Worm (Caenorhabditis elegans) whole organism, young adult: Measurements from ENCODE around the gene ilys-6.

Experiments
- B0019.2 ChIP-seq: fragments of 200-800 bp; sonication (Bioruptor generic); conservative IDR thresholded peaks from 2 replicates; pipeline ENCODE4 v1.3.6; 2022; ENCODE audit warnings: missing genetic modification reagents, missing genetic modification characterization, missing compliant biosample characterization
- C17E4.6 ChIP-seq: fragments of 200-800 bp; sonication (Bioruptor generic); IDR thresholded peaks from 2 replicates; pipeline ENCODE4 v1.3.6; 2022; ENCODE audit warnings: missing genetic modification reagents, missing genetic modification characterization, missing compliant biosample characterization
- F33H1.4 ChIP-seq: fragments of 200-800 bp; sonication (Bioruptor generic); IDR thresholded peaks from 2 replicates; pipeline ENCODE4 v1.3.6; 2022; ENCODE audit warnings: missing genetic modification reagents, missing genetic modification characterization, missing compliant biosample characterization
- F39B2.1 ChIP-seq: fragments of 200-800 bp; sonication (Bioruptor generic); IDR thresholded peaks from 2 replicates; pipeline ENCODE4 v1.3.6; 2022; ENCODE audit warnings: missing genetic modification reagents, missing genetic modification characterization, missing compliant biosample characterization
- F52B5.7 ChIP-seq: sonication (generic microtip); optimal IDR thresholded peaks from 2 replicates; lab custom pipeline; 2016; ENCODE audit warnings: mild to moderate bottlenecking, missing genetic modification characterization, missing compliant biosample characterization
- F55B11.4 ChIP-seq: sonication (generic microtip); optimal IDR thresholded peaks from 2 replicates; lab custom pipeline; 2016; ENCODE audit warnings: missing compliant biosample characterization, missing genetic modification characterization, borderline replicate concordance; ENCODE audit not compliant: insufficient read depth
- Y53G8AR.9 ChIP-seq: fragments of 200-800 bp; sonication (Bioruptor generic); conservative IDR thresholded peaks from 2 replicates; pipeline ENCODE4 v1.3.6; 2022; ENCODE audit warnings: missing genetic modification reagents, missing genetic modification characterization, missing compliant biosample characterization
- Y95B8A.8 ChIP-seq: fragments of 200-800 bp; sonication (Bioruptor generic); IDR thresholded peaks from 2 replicates; pipeline ENCODE4 v1.3.6; 2022; ENCODE audit warnings: missing genetic modification reagents, missing genetic modification characterization, missing compliant biosample characterization
- attf-6 ChIP-seq: fragments of 200-800 bp; sonication (Bioruptor generic); IDR thresholded peaks from 2 replicates; pipeline ENCODE4 v1.3.6; 2022; ENCODE audit warnings: missing genetic modification reagents, missing genetic modification characterization, missing compliant biosample characterization
- bed-2 ChIP-seq: fragments of 200-800 bp; sonication (Bioruptor generic); IDR thresholded peaks from 2 replicates; pipeline ENCODE4 v1.3.6; 2022; ENCODE audit warnings: missing genetic modification reagents, missing genetic modification characterization, missing compliant biosample characterization
- ccch-3 ChIP-seq: fragments of 200-800 bp; sonication (Bioruptor generic); optimal IDR thresholded peaks from 2 replicates; lab custom pipeline; 2018; ENCODE audit warnings: mild to moderate bottlenecking, missing genetic modification characterization, missing compliant biosample characterization
- cebp-1 ChIP-seq, 2 experiments: fragments of 200-800 bp in 1 of 2; sonication (Bioruptor generic) in 1 of 2; sonication (generic microtip) in 1 of 2; IDR thresholded peaks in 1 of 2; optimal IDR thresholded peaks in 1 of 2; 2 replicates each; pipeline versions ENCODE4 v1.3.6 to Lab custom; 2017 to 2022; ENCODE audit warnings: missing compliant biosample characterization in 2 of 2, missing genetic modification characterization in 2 of 2, mild to moderate bottlenecking in 1 of 2, missing genetic modification reagents in 1 of 2, moderate library complexity in 1 of 2
- ceh-91 ChIP-seq: fragments of 200-800 bp; sonication (Bioruptor generic); IDR thresholded peaks from 2 replicates; pipeline ENCODE4 v1.3.6; 2022; ENCODE audit warnings: missing genetic modification reagents, missing genetic modification characterization, missing compliant biosample characterization
- chd-7 ChIP-seq: sonication (generic microtip); optimal IDR thresholded peaks from 2 replicates; lab custom pipeline; 2016; ENCODE audit warnings: mild to moderate bottlenecking, missing genetic modification characterization, moderate library complexity, missing compliant biosample characterization
- dox-1 ChIP-seq: fragments of 200-800 bp; sonication (Bioruptor generic); IDR thresholded peaks from 2 replicates; pipeline ENCODE4 v1.3.6; 2022; ENCODE audit warnings: missing genetic modification reagents, missing genetic modification characterization, missing compliant biosample characterization
- egrh-3 ChIP-seq: fragments of 200-800 bp; sonication (Bioruptor generic); IDR thresholded peaks from 2 replicates; pipeline ENCODE4 v1.3.6; 2022; ENCODE audit warnings: missing genetic modification reagents, missing genetic modification characterization, missing compliant biosample characterization
- him-1 ChIP-seq: sonication (generic microtip); optimal IDR thresholded peaks from 2 replicates; lab custom pipeline; 2016; ENCODE audit warnings: missing genotype, missing genetic modification reagents, missing genetic modification characterization, missing compliant biosample characterization
- hmg-20 ChIP-seq: fragments of 200-800 bp; sonication (Bioruptor generic); IDR thresholded peaks from 2 replicates; pipeline ENCODE4 v1.3.6; 2022; ENCODE audit warnings: missing genetic modification reagents, missing genetic modification characterization, missing compliant biosample characterization
- let-607 ChIP-seq, 2 experiments: fragments of 200-800 bp in 1 of 2; sonication (Bioruptor generic) in 1 of 2; sonication (generic microtip) in 1 of 2; optimal IDR thresholded peaks; 2 replicates each; lab custom pipeline; 2016 to 2018; ENCODE audit warnings: mild to moderate bottlenecking in 2 of 2, missing compliant biosample characterization in 2 of 2, missing genetic modification characterization in 2 of 2, moderate library complexity in 2 of 2, missing genotype in 1 of 2
- lin-26 ChIP-seq: fragments of 200-800 bp; sonication (Bioruptor generic); IDR thresholded peaks from 2 replicates; pipeline ENCODE4 v1.3.6; 2022; ENCODE audit warnings: missing genetic modification reagents, missing genetic modification characterization, missing compliant biosample characterization
- lsl-1 ChIP-seq: fragments of 200-800 bp; sonication (Bioruptor generic); optimal IDR thresholded peaks from 2 replicates; lab custom pipeline; 2018; ENCODE audit warnings: mild to moderate bottlenecking, missing genetic modification characterization, moderate library complexity, missing compliant biosample characterization
- madf-10 ChIP-seq: sonication (generic microtip); optimal IDR thresholded peaks from 2 replicates; lab custom pipeline; 2016; ENCODE audit warnings: mild to moderate bottlenecking, missing genetic modification characterization, missing compliant biosample characterization
- mcd-1 ChIP-seq: fragments of 200-800 bp; sonication (Bioruptor generic); IDR thresholded peaks from 2 replicates; pipeline ENCODE4 v1.3.6; 2022; ENCODE audit warnings: missing genetic modification reagents, missing genetic modification characterization, missing compliant biosample characterization
- mel-28 ChIP-seq: sonication (generic microtip); optimal IDR thresholded peaks from 2 replicates; lab custom pipeline; 2016; ENCODE audit warnings: borderline replicate concordance, mild to moderate bottlenecking, missing genetic modification characterization, missing compliant biosample characterization
- mes-4 ChIP-seq: sonication (generic microtip); optimal IDR thresholded peaks from 2 replicates; lab custom pipeline; 2016; ENCODE audit warnings: missing genotype, missing genetic modification characterization, missing compliant biosample characterization
- mxl-1 ChIP-seq: sonication (generic microtip); optimal IDR thresholded peaks from 2 replicates; lab custom pipeline; 2016; ENCODE audit warnings: missing genetic modification characterization, missing compliant biosample characterization
- nfyb-1 ChIP-seq: fragments of 200-800 bp; sonication (Bioruptor generic); IDR thresholded peaks from 2 replicates; pipeline ENCODE4 v1.3.6; 2022; ENCODE audit warnings: missing genetic modification reagents, missing genetic modification characterization, missing compliant biosample characterization
- nhr-179 ChIP-seq: sonication (generic microtip); optimal IDR thresholded peaks from 2 replicates; lab custom pipeline; 2016; ENCODE audit warnings: mild to moderate bottlenecking, missing genetic modification characterization, missing compliant biosample characterization
- nhr-80 ChIP-seq: sonication (generic microtip); optimal IDR thresholded peaks from 2 replicates; lab custom pipeline; 2016; ENCODE audit warnings: missing genetic modification characterization, missing compliant biosample characterization
- nhr-90 ChIP-seq: sonication (generic microtip); optimal IDR thresholded peaks from 2 replicates; lab custom pipeline; 2016; ENCODE audit warnings: missing genotype, mild to moderate bottlenecking, missing genetic modification characterization, missing compliant biosample characterization
- pbrm-1 ChIP-seq: fragments of 200-800 bp; sonication (Bioruptor generic); IDR thresholded peaks from 2 replicates; pipeline ENCODE4 v1.3.6; 2022; ENCODE audit warnings: missing genetic modification reagents, missing genetic modification characterization, missing compliant biosample characterization
- snpc-1.3 ChIP-seq: sonication (generic microtip); optimal IDR thresholded peaks from 2 replicates; lab custom pipeline; 2017; ENCODE audit warnings: missing genetic modification characterization, mild to moderate bottlenecking, missing compliant biosample characterization, antibody characterized with exemption, moderate library complexity, missing genotype, missing genetic modification reagents; ENCODE audit not compliant: insufficient read depth
- snpc-3.4 ChIP-seq: sonication (generic microtip); optimal IDR thresholded peaks from 2 replicates; lab custom pipeline; 2017; ENCODE audit warnings: missing genetic modification characterization, mild to moderate bottlenecking, missing compliant biosample characterization, antibody characterized with exemption, moderate library complexity, missing genotype, missing genetic modification reagents
- somi-1 ChIP-seq: fragments of 200-800 bp; sonication (Bioruptor generic); optimal IDR thresholded peaks from 2 replicates; lab custom pipeline; 2018; ENCODE audit warnings: mild to moderate bottlenecking, missing genetic modification characterization, missing compliant biosample characterization
- tbp1 ChIP-seq: fragments of 200-800 bp; sonication (Bioruptor generic); optimal IDR thresholded peaks from 2 replicates; lab custom pipeline; 2018; ENCODE audit warnings: mild to moderate bottlenecking, missing genetic modification characterization, missing compliant biosample characterization
- tlf-1 ChIP-seq: fragments of 200-800 bp; sonication (Bioruptor generic); optimal IDR thresholded peaks from 2 replicates; lab custom pipeline; 2018; ENCODE audit warnings: mild to moderate bottlenecking, missing genetic modification characterization, missing compliant biosample characterization
- unc-130 ChIP-seq: sonication (generic microtip); optimal IDR thresholded peaks from 2 replicates; lab custom pipeline; 2016; ENCODE audit warnings: missing genetic modification reagents, missing genetic modification characterization, missing compliant biosample characterization
- unc-62 ChIP-seq: fragments of 150-350 bp; optimal IDR thresholded peaks from 2 replicates; lab custom pipeline; 2014; ENCODE audit warnings: missing biosample characterization, missing genetic modification reagents, missing genetic modification characterization
- xnd-1 ChIP-seq: sonication (generic microtip); optimal IDR thresholded peaks from 2 replicates; lab custom pipeline; 2016; ENCODE audit warnings: missing genotype, missing genetic modification reagents, missing genetic modification characterization, missing compliant biosample characterization
- ztf-22 ChIP-seq: fragments of 200-800 bp; sonication (Bioruptor generic); optimal IDR thresholded peaks from 2 replicates; lab custom pipeline; 2018; ENCODE audit warnings: mild to moderate bottlenecking, missing genetic modification characterization, moderate library complexity, missing compliant biosample characterization
- ztf-25 ChIP-seq: fragments of 200-800 bp; sonication (Bioruptor generic); IDR thresholded peaks from 2 replicates; pipeline ENCODE4 v1.3.6; 2022; ENCODE audit warnings: missing genetic modification reagents, missing genetic modification characterization, missing compliant biosample characterization
- ztf-26 ChIP-seq: sonication (generic microtip); optimal IDR thresholded peaks from 2 replicates; lab custom pipeline; 2017; ENCODE audit warnings: missing genetic modification characterization, missing compliant biosample characterization
- ztf-28 ChIP-seq: fragments of 200-800 bp; sonication (Bioruptor generic); IDR thresholded peaks from 2 replicates; pipeline ENCODE4 v1.3.6; 2022; ENCODE audit warnings: missing genetic modification reagents, missing genetic modification characterization, missing compliant biosample characterization
- ztf-3 ChIP-seq: fragments of 200-800 bp; sonication (Bioruptor generic); optimal IDR thresholded peaks from 2 replicates; lab custom pipeline; 2018; ENCODE audit warnings: mild to moderate bottlenecking, missing genetic modification characterization, missing compliant biosample characterization
- ztf-6 ChIP-seq: fragments of 200-800 bp; sonication (Bioruptor generic); IDR thresholded peaks from 2 replicates; pipeline ENCODE4 v1.3.6; 2022; ENCODE audit warnings: missing genetic modification reagents, missing genetic modification characterization, missing compliant biosample characterization

Gene ilys-6

ce11 chrIV:4029288-4029687 is 34.2 kb downstream of the ilys-6 start:
- TF ChIP-seq attf-6 (GFP tag; lab: Robert Waterston, UW) (no peak), ztf-28 (no peak), mcd-1 (GFP tag; lab: Robert Waterston, UW) (no peak), unc-130 (GFP tag; lab: Kevin White, UChicago) (no peak), dox-1 (GFP tag; lab: Robert Waterston, UW) (peak; percentile 57), xnd-1 (tag; lab: Kevin White, UChicago) (no peak), cebp-1 (GFP tag; IDR thresholded peaks at IDR 0.05; lab: Robert Waterston, UW) (0 out of 2 replicates have a peak, but pooled peaks have one; percentile 11), cebp-1 (tag; optimal IDR thresholded peaks at IDR 0.05; lab: Kevin White, UChicago) (peak; percentile 35), F39B2.1 (GFP tag; lab: Robert Waterston, UW) (no peak), ztf-22 (GFP tag; lab: Kevin White, UChicago) (peak; percentile 3), nhr-179 (no peak), B0019.2 (GFP tag; lab: Robert Waterston, UW) (no peak), F33H1.4 (GFP tag; lab: Robert Waterston, UW) (no peak), nhr-80 (tag; lab: Kevin White, UChicago) (peak; percentile 60), snpc-1.3 (tag; lab: Kevin White, UChicago) (no peak)

ce11 chrIV:4028177-4028576 is 35.3 kb downstream of the ilys-6 start:
- TF ChIP-seq ztf-26 (tag; lab: Kevin White, UChicago) (peak; percentile 73), mes-4 (tag; lab: Kevin White, UChicago) (no peak), ztf-6 (GFP tag; lab: Robert Waterston, UW) (no peak), lin-26 (GFP tag; lab: Robert Waterston, UW) (peak; percentile 63; the same call in 1 of the 2 replicates), let-607 (tag; optimal IDR thresholded peaks at IDR 0.05; lab: Kevin White, UChicago) (peak in 1 of 2 experiments; percentile 53), Y53G8AR.9 (GFP tag; lab: Robert Waterston, UW) (0 out of 2 replicates have a peak, but pooled peaks have one; percentile 48), Y95B8A.8 (no peak), egrh-3 (GFP tag; lab: Robert Waterston, UW) (peak; percentile 97), somi-1 (GFP tag; lab: Kevin White, UChicago) (peak; percentile 14), C17E4.6 (GFP tag; lab: Robert Waterston, UW) (no peak), bed-2 (GFP tag; lab: Robert Waterston, UW) (no peak), ztf-3 (GFP tag; lab: Kevin White, UChicago) (no peak), tbp1 (GFP tag; lab: Kevin White, UChicago) (peak; percentile 41), snpc-3.4 (no peak), cebp-1 (GFP tag; IDR thresholded peaks at IDR 0.05; lab: Robert Waterston, UW) (peak; percentile 33; the same call in 1 of the 2 replicates), cebp-1 (tag; optimal IDR thresholded peaks at IDR 0.05; lab: Kevin White, UChicago) (peak; percentile 77), ccch-3 (GFP tag; lab: Kevin White, UChicago) (no peak), F55B11.4 (no peak), ceh-91 (GFP tag; lab: Robert Waterston, UW) (no peak), mel-28 (tag; lab: Kevin White, UChicago) (no peak), hmg-20 (GFP tag; lab: Robert Waterston, UW) (0 out of 2 replicates have a peak, but pooled peaks have one; percentile 20), unc-130 (GFP tag; lab: Kevin White, UChicago) (no peak), nfyb-1 (GFP tag; lab: Robert Waterston, UW) (peak; percentile 15; the same call in 1 of the 2 replicates), unc-62 (GFP tag; lab: Kevin White, UChicago) (no peak), mxl-1 (tag; lab: Kevin White, UChicago) (no peak), nhr-90 (tag; lab: Kevin White, UChicago) (no peak), tlf-1 (GFP tag; lab: Kevin White, UChicago) (peak; percentile 9), madf-10 (tag; lab: Kevin White, UChicago) (peak; percentile 45), ztf-25 (GFP tag; lab: Robert Waterston, UW) (no peak), F52B5.7 (tag; lab: Kevin White, UChicago) (peak; percentile 15), pbrm-1 (GFP tag; lab: Robert Waterston, UW) (0 out of 2 replicates have a peak, but pooled peaks have one; percentile 23), lsl-1 (no peak), him-1 (tag; lab: Kevin White, UChicago) (no peak), F39B2.1 (GFP tag; lab: Robert Waterston, UW) (no peak), chd-7 (tag; lab: Kevin White, UChicago) (peak; percentile 68)
